Worm (Caenorhabditis elegans): ENCODE data around the gene irld-17.

Gene irld-17

ce11 chrV:1627269-1627668 is 4.5 kb upstream of the irld-17 start (continued):
- TF ChIP-seq nhr-23 (tag; optimal IDR thresholded peaks at IDR 0.05) (peak; percentile 49), zag-1 (tag; optimal IDR thresholded peaks at IDR 0.05) (no peak), ceh-16 (tag; optimal IDR thresholded peaks at IDR 0.05) (no peak), skn-1 (tag; optimal IDR thresholded peaks at IDR 0.05) (peak; percentile 39), pqm-1 (tag; optimal IDR thresholded peaks at IDR 0.05) (no peak), ceh-82 (tag; optimal IDR thresholded peaks at IDR 0.05) (no peak), ceh-28 (tag; optimal IDR thresholded peaks at IDR 0.05) (no peak), nhr-67 (tag; optimal IDR thresholded peaks at IDR 0.05) (no peak), ztf-11 (tag; optimal IDR thresholded peaks at IDR 0.05) (no peak), snpc-4 (tag; optimal IDR thresholded peaks at IDR 0.05) (no peak), tbx-2 (tag; optimal IDR thresholded peaks at IDR 0.05) (no peak), nhr-12 (tag; optimal IDR thresholded peaks at IDR 0.05) (no peak), elt-3 (tag; optimal IDR thresholded peaks at IDR 0.05) (no peak), lsy-12 (tag; optimal IDR thresholded peaks at IDR 0.05) (no peak), aly-2 (tag; optimal IDR thresholded peaks at IDR 0.05) (no peak), hmg-11 (tag; optimal IDR thresholded peaks at IDR 0.05) (no peak), nhr-77 (tag; optimal IDR thresholded peaks at IDR 0.05) (peak; percentile 44), nhr-76 (tag; optimal IDR thresholded peaks at IDR 0.05) (no peak), pha-4 (tag; optimal IDR thresholded peaks at IDR 0.05) (peak; percentile 54), ZK546.5 (tag; optimal IDR thresholded peaks at IDR 0.05) (no peak), jun-1 (tag; optimal IDR thresholded peaks at IDR 0.05) (no peak)

- TF ChIP-seq nhr-77 (tag; optimal IDR thresholded peaks at IDR 0.05), result peak; percentile 66
- peak; percentile 47 for TF ChIP-seq ZK546.5 (tag; optimal IDR thresholded peaks at IDR 0.05)
- no peak for TF ChIP-seq fkh-2 (tag; optimal IDR thresholded peaks at IDR 0.05)
- TF ChIP-seq egl-27 (tag; optimal IDR thresholded peaks at IDR 0.05), result no peak
- TF ChIP-seq zag-1 (tag; optimal IDR thresholded peaks at IDR 0.05), result no peak
- no peak for TF ChIP-seq hmg-11 (tag; optimal IDR thresholded peaks at IDR 0.05)
- TF ChIP-seq pha-4 (tag; optimal IDR thresholded peaks at IDR 0.05), result peak; percentile 11
- TF ChIP-seq nhr-28 (tag; optimal IDR thresholded peaks at IDR 0.05), result peak; percentile 50
- TF ChIP-seq ztf-4 (tag; optimal IDR thresholded peaks at IDR 0.05), result no peak
Measured at ce11 chrV:1629329-1629728, 2.5 kb upstream of the irld-17 start, which contains the start of gene nhr-238. nhr-238 (minus strand) TSS chrV:1629432.

ce11 chrV:1631148-1631547 is 669 bp upstream of the irld-17 start, which contains the start of gene Y46H3D.8:
Y46H3D.8 (minus strand) TSS chrV:1631248.
- no peak for TF ChIP-seq nhr-28 (tag; optimal IDR thresholded peaks at IDR 0.05)
- no peak for TF ChIP-seq ceh-16 (tag; optimal IDR thresholded peaks at IDR 0.05)
- no peak for TF ChIP-seq ceh-9 (tag; optimal IDR thresholded peaks at IDR 0.05)
- TF ChIP-seq ZK546.5 (tag; optimal IDR thresholded peaks at IDR 0.05), result no peak
- TF ChIP-seq daf-12 (tag; optimal IDR thresholded peaks at IDR 0.05), result no peak
- no peak for TF ChIP-seq egl-27 (tag; optimal IDR thresholded peaks at IDR 0.05)
- no peak for TF ChIP-seq jun-1 (tag; optimal IDR thresholded peaks at IDR 0.05)
- no peak for TF ChIP-seq nhr-11 (tag; optimal IDR thresholded peaks at IDR 0.05)
- no peak for TF ChIP-seq ceh-82 (tag; optimal IDR thresholded peaks at IDR 0.05)
- no peak for TF ChIP-seq mdl-1 (tag; optimal IDR thresholded peaks at IDR 0.05)
- no peak for TF ChIP-seq nhr-12 (tag; optimal IDR thresholded peaks at IDR 0.05)
- no peak for TF ChIP-seq R02D3.7 (tag; optimal IDR thresholded peaks at IDR 0.05)
- no peak for TF ChIP-seq unc-39 (tag; optimal IDR thresholded peaks at IDR 0.05)
- TF ChIP-seq ztf-11 (tag; optimal IDR thresholded peaks at IDR 0.05), result no peak
- no peak for TF ChIP-seq hmg-11 (tag; optimal IDR thresholded peaks at IDR 0.05)
- TF ChIP-seq nhr-43 (tag; optimal IDR thresholded peaks at IDR 0.05; ENCODE audit: poor library complexity, severe bottlenecking), result no peak
- no peak for TF ChIP-seq elt-3 (tag; optimal IDR thresholded peaks at IDR 0.05)
- no peak for TF ChIP-seq lin-39 (tag; optimal IDR thresholded peaks at IDR 0.05)
- TF ChIP-seq nhr-23 (tag; optimal IDR thresholded peaks at IDR 0.05), result no peak

ce11 chrV:1635859-1636258 is 4.0 kb downstream of the irld-17 start, which contains the start of gene str-222:
str-222 (plus strand) TSS chrV:1636159.
- TF ChIP-seq nhr-76 (tag; optimal IDR thresholded peaks at IDR 0.05) (no peak), nhr-23 (tag; optimal IDR thresholded peaks at IDR 0.05) (no peak), R02D3.7 (tag; optimal IDR thresholded peaks at IDR 0.05) (no peak), egl-5 (tag; optimal IDR thresholded peaks at IDR 0.05) (no peak), nhr-12 (tag; optimal IDR thresholded peaks at IDR 0.05) (no peak), ceh-82 (tag; optimal IDR thresholded peaks at IDR 0.05) (no peak), ztf-4 (tag; optimal IDR thresholded peaks at IDR 0.05) (no peak), mml-1 (tag; optimal IDR thresholded peaks at IDR 0.05) (no peak), ceh-16 (tag; optimal IDR thresholded peaks at IDR 0.05) (no peak), jun-1 (tag; optimal IDR thresholded peaks at IDR 0.05) (no peak), lin-15B (tag; optimal IDR thresholded peaks at IDR 0.05) (no peak), daf-12 (tag; optimal IDR thresholded peaks at IDR 0.05) (no peak), zag-1 (tag; optimal IDR thresholded peaks at IDR 0.05) (no peak), nhr-25 (tag; optimal IDR thresholded peaks at IDR 0.05) (no peak), unc-62 (GFP tag; optimal IDR thresholded peaks at IDR 0.05) (no peak), lin-39 (tag; optimal IDR thresholded peaks at IDR 0.05) (no peak), aly-2 (tag; optimal IDR thresholded peaks at IDR 0.05) (no peak), lsy-12 (tag; optimal IDR thresholded peaks at IDR 0.05) (no peak), ceh-9 (tag; optimal IDR thresholded peaks at IDR 0.05) (no peak), eor-1 (tag; optimal IDR thresholded peaks at IDR 0.05) (no peak)
